Worm (Caenorhabditis elegans) whole organism, L3 larva: ENCODE measurements around the gene W04H10.5.
A peak's percentile ranks its signal among the peaks of the same experiment; 100 is the strongest.

Source experiments
- R02D3.7 ChIP-seq: fragments of 150-350 bp; optimal IDR thresholded peaks from 2 replicates; lab custom pipeline; 2014; ENCODE audit warnings: missing biosample characterization, missing genetic modification characterization
- ZK546.5 ChIP-seq: sonication (generic microtip); optimal IDR thresholded peaks from 2 replicates; lab custom pipeline; 2017; ENCODE audit warnings: missing biosample characterization, missing genetic modification characterization
- aly-2 ChIP-seq: fragments of 150-350 bp; optimal IDR thresholded peaks from 2 replicates; lab custom pipeline; 2014; ENCODE audit warnings: missing biosample characterization, missing genetic modification characterization
- ama-1 ChIP-seq: fragments of 150-350 bp; optimal IDR thresholded peaks from 2 replicates; lab custom pipeline; 2018
- ceh-16 ChIP-seq: sonication (generic microtip); optimal IDR thresholded peaks from 2 replicates; lab custom pipeline; 2017; ENCODE audit warnings: missing biosample characterization, missing genetic modification characterization
- ceh-28 ChIP-seq: fragments of 150-350 bp; optimal IDR thresholded peaks from 2 replicates; lab custom pipeline; 2014; ENCODE audit warnings: missing biosample characterization, missing genetic modification reagents, missing genetic modification characterization
- ceh-82 ChIP-seq: fragments of 150-350 bp; optimal IDR thresholded peaks from 2 replicates; lab custom pipeline; 2014; ENCODE audit warnings: missing biosample characterization, missing genetic modification characterization
- ceh-9 ChIP-seq: sonication (generic microtip); optimal IDR thresholded peaks from 2 replicates; lab custom pipeline; 2018; ENCODE audit warnings: missing biosample characterization, missing genetic modification characterization
- daf-12 ChIP-seq: fragments of 150-350 bp; optimal IDR thresholded peaks from 2 replicates; lab custom pipeline; 2014; ENCODE audit warnings: missing biosample characterization, missing genetic modification reagents, missing genetic modification characterization
- elt-1 ChIP-seq: fragments of 150-350 bp; optimal IDR thresholded peaks from 2 replicates; lab custom pipeline; 2014; ENCODE audit warnings: missing biosample characterization, missing genetic modification characterization
- eor-1 ChIP-seq, 2 experiments: fragments of 150-350 bp; optimal IDR thresholded peaks; 2 replicates each; lab custom pipeline; 2014 to 2018; ENCODE audit warnings: missing biosample characterization in 2 of 2, missing genetic modification characterization in 2 of 2
- fkh-10 ChIP-seq: sonication (generic microtip); optimal IDR thresholded peaks from 2 replicates; lab custom pipeline; 2017; ENCODE audit warnings: missing biosample characterization, missing genetic modification reagents, missing genetic modification characterization
- fkh-2 ChIP-seq: fragments of 150-350 bp; optimal IDR thresholded peaks from 2 replicates; lab custom pipeline; 2014; ENCODE audit warnings: missing biosample characterization, missing genetic modification reagents, missing genetic modification characterization
- fos-1 ChIP-seq: fragments of 150-350 bp; optimal IDR thresholded peaks from 2 replicates; lab custom pipeline; 2014; ENCODE audit warnings: missing biosample characterization, missing genetic modification characterization
- hmg-11 ChIP-seq: sonication (generic microtip); optimal IDR thresholded peaks from 2 replicates; lab custom pipeline; 2016; ENCODE audit warnings: missing genetic modification characterization, missing compliant biosample characterization
- jun-1 ChIP-seq: fragments of 150-350 bp; optimal IDR thresholded peaks from 2 replicates; lab custom pipeline; 2014; ENCODE audit warnings: missing biosample characterization, missing genetic modification reagents, missing genetic modification characterization
- lin-15B ChIP-seq: fragments of 150-350 bp; optimal IDR thresholded peaks from 2 replicates; lab custom pipeline; 2014; ENCODE audit warnings: missing biosample characterization, missing genetic modification characterization
- lin-39 ChIP-seq: fragments of 150-350 bp; optimal IDR thresholded peaks from 2 replicates; lab custom pipeline; 2018; ENCODE audit warnings: missing biosample characterization, missing genetic modification reagents, missing genetic modification characterization
- lsy-12 ChIP-seq: sonication (generic microtip); optimal IDR thresholded peaks from 2 replicates; lab custom pipeline; 2016; ENCODE audit warnings: mild to moderate bottlenecking, missing genetic modification characterization, missing compliant biosample characterization
- mdl-1 ChIP-seq: fragments of 150-350 bp; optimal IDR thresholded peaks from 2 replicates; lab custom pipeline; 2014; ENCODE audit warnings: missing biosample characterization, missing genetic modification characterization
- mml-1 ChIP-seq: fragments of 150-350 bp; sonication (generic microtip); optimal IDR thresholded peaks from 3 replicates; lab custom pipeline; 2014; ENCODE audit warnings: missing biosample characterization, missing genetic modification characterization
- nhr-11 ChIP-seq: fragments of 150-350 bp; optimal IDR thresholded peaks from 2 replicates; lab custom pipeline; 2014; ENCODE audit warnings: missing biosample characterization, missing genetic modification characterization
- nhr-12 ChIP-seq: fragments of 150-350 bp; optimal IDR thresholded peaks from 2 replicates; lab custom pipeline; 2014; ENCODE audit warnings: missing biosample characterization, missing genetic modification characterization
- nhr-23 ChIP-seq: fragments of 150-350 bp; optimal IDR thresholded peaks from 2 replicates; lab custom pipeline; 2014; ENCODE audit warnings: missing biosample characterization, missing genetic modification reagents, missing genetic modification characterization
- nhr-237 ChIP-seq: fragments of 150-350 bp; optimal IDR thresholded peaks from 2 replicates; lab custom pipeline; 2014; ENCODE audit warnings: missing biosample characterization, missing genetic modification characterization
- nhr-28 ChIP-seq: fragments of 150-350 bp; optimal IDR thresholded peaks from 2 replicates; lab custom pipeline; 2014; ENCODE audit warnings: missing biosample characterization, missing genetic modification characterization
- nhr-43 ChIP-seq: sonication (generic microtip); optimal IDR thresholded peaks from 2 replicates; lab custom pipeline; 2016; ENCODE audit warnings: mild to moderate bottlenecking, missing genetic modification characterization, missing compliant biosample characterization; ENCODE audit not compliant: poor library complexity, severe bottlenecking
- nhr-76 ChIP-seq: fragments of 150-350 bp; sonication (generic microtip); optimal IDR thresholded peaks from 5 replicates; lab custom pipeline; 2014; ENCODE audit warnings: missing biosample characterization, missing genetic modification characterization
- nhr-77 ChIP-seq: fragments of 150-350 bp; optimal IDR thresholded peaks from 2 replicates; lab custom pipeline; 2014; ENCODE audit warnings: missing biosample characterization, missing genetic modification characterization
- pha-4 ChIP-seq: fragments of 150-350 bp; optimal IDR thresholded peaks from 2 replicates; lab custom pipeline; 2014; ENCODE audit warnings: missing biosample characterization, missing genetic modification reagents, missing genetic modification characterization
- pqm-1 ChIP-seq: fragments of 150-350 bp; optimal IDR thresholded peaks from 2 replicates; lab custom pipeline; 2017; ENCODE audit warnings: missing biosample characterization, missing genetic modification characterization, inconsistent platforms
- skn-1 ChIP-seq: fragments of 150-350 bp; optimal IDR thresholded peaks from 2 replicates; lab custom pipeline; 2014; ENCODE audit warnings: missing biosample characterization, missing genetic modification characterization
- snpc-4 ChIP-seq: fragments of 150-350 bp; optimal IDR thresholded peaks from 2 replicates; lab custom pipeline; 2014; ENCODE audit warnings: missing biosample characterization, missing genetic modification characterization
- tbx-2 ChIP-seq: sonication (generic microtip); optimal IDR thresholded peaks from 2 replicates; lab custom pipeline; 2016; ENCODE audit warnings: mild to moderate bottlenecking, missing genetic modification characterization, missing compliant biosample characterization
- unc-39 ChIP-seq: sonication (generic microtip); optimal IDR thresholded peaks from 4 replicates; lab custom pipeline; 2017; ENCODE audit warnings: missing biosample characterization, missing genetic modification characterization
- unc-62 ChIP-seq: fragments of 150-350 bp; sonication (generic microtip); optimal IDR thresholded peaks from 4 replicates; lab custom pipeline; 2014; ENCODE audit warnings: missing biosample characterization, missing genetic modification reagents, missing genetic modification characterization
- zag-1 ChIP-seq: fragments of 150-350 bp; optimal IDR thresholded peaks from 2 replicates; lab custom pipeline; 2014; ENCODE audit warnings: missing biosample characterization, missing genetic modification characterization
- ztf-11 ChIP-seq: fragments of 150-350 bp; optimal IDR thresholded peaks from 2 replicates; lab custom pipeline; 2014; ENCODE audit warnings: missing biosample characterization, missing genetic modification characterization
- ztf-4 ChIP-seq: fragments of 150-350 bp; optimal IDR thresholded peaks from 2 replicates; lab custom pipeline; 2014; ENCODE audit warnings: missing biosample characterization, missing genetic modification characterization

The W04H10.5 gene

ce11 chrII:580189-580643 is 25.9 kb upstream of the W04H10.5 start, which contains the start of the genes cdc-37 and W08F4.3:
cdc-37 (minus strand) TSS chrII:580593.
W08F4.3 (plus strand) TSS chrII:580602.
- TF ChIP-seq lin-15B (peak; percentile 16), hmg-11 (peak; percentile 44), pha-4 (tag; lab: Kevin White, UChicago) (no peak)

- no peak for TF ChIP-seq eor-1 (tag; optimal IDR thresholded peaks at IDR 0.05; lab: Kevin White, UChicago)
- TF ChIP-seq aly-2 (tag; lab: Kevin White, UChicago), result no peak
- no peak for TF ChIP-seq R02D3.7
- TF ChIP-seq ZK546.5 (tag; lab: Kevin White, UChicago), result no peak
- no peak for TF ChIP-seq ceh-9 (tag; lab: Kevin White, UChicago)
- TF ChIP-seq fos-1 (tag; lab: Kevin White, UChicago), result no peak
- no peak for TF ChIP-seq lin-39 (tag; lab: Kevin White, UChicago)
- no peak for TF ChIP-seq fkh-10
- TF ChIP-seq fkh-2 (tag; lab: Kevin White, UChicago), result no peak
- TF ChIP-seq lsy-12 (tag; lab: Kevin White, UChicago), result no peak
- no peak for TF ChIP-seq nhr-77 (tag; lab: Kevin White, UChicago)
- TF ChIP-seq pha-4 (tag; lab: Kevin White, UChicago), result no peak
- TF ChIP-seq mml-1 (tag; lab: Kevin White, UChicago), result no peak
- TF ChIP-seq zag-1, result no peak
These were observed 24.1 kb upstream of the W04H10.5 start for ce11 chrII:581983-582382.

ce11 chrII:582649-583048 is 23.5 kb upstream of the W04H10.5 start, which contains the start of gene fbxb-14:
fbxb-14 (minus strand) TSS chrII:582749.
- TF ChIP-seq ceh-9 (tag; lab: Kevin White, UChicago) (no peak), zag-1 (no peak), R02D3.7 (no peak), ztf-11 (tag; lab: Kevin White, UChicago) (no peak), lsy-12 (tag; lab: Kevin White, UChicago) (no peak), nhr-237 (no peak), fos-1 (tag; lab: Kevin White, UChicago) (no peak), nhr-11 (no peak), pqm-1 (no peak), nhr-23 (tag; lab: Kevin White, UChicago) (no peak), ceh-82 (tag; lab: Kevin White, UChicago) (no peak), jun-1 (tag; lab: Kevin White, UChicago) (no peak), unc-62 (GFP tag; lab: Kevin White, UChicago) (no peak), mdl-1 (tag; lab: Kevin White, UChicago) (no peak), ama-1 (lab: Kevin White, UChicago) (no peak), nhr-76 (no peak), skn-1 (tag; lab: Kevin White, UChicago) (no peak)

ce11 chrII:584321-584848 is 21.7 kb upstream of the W04H10.5 start, which contains the start of the genes W08F4.12 and W08F4.13:
W08F4.12 (minus strand) TSS chrII:584421.
W08F4.13 (plus strand) TSS chrII:584798.
- no peak for TF ChIP-seq nhr-77 (tag; lab: Kevin White, UChicago)
- TF ChIP-seq fkh-2 (tag; lab: Kevin White, UChicago), result no peak
- no peak for TF ChIP-seq unc-39
- TF ChIP-seq zag-1, result no peak
- no peak for TF ChIP-seq elt-1 (tag; lab: Kevin White, UChicago)
- no peak for TF ChIP-seq fos-1 (tag; lab: Kevin White, UChicago)
- TF ChIP-seq, all 47 proteins: peak for 0

- TF ChIP-seq tbx-2 (tag; lab: Kevin White, UChicago), result no peak
- no peak for TF ChIP-seq fkh-10
- no peak for TF ChIP-seq snpc-4
- no peak for TF ChIP-seq ceh-16 (tag; lab: Kevin White, UChicago)
- no peak for TF ChIP-seq unc-62 (GFP tag; lab: Kevin White, UChicago)
- TF ChIP-seq fos-1 (tag; lab: Kevin White, UChicago), result no peak
- no peak for TF ChIP-seq nhr-43 (tag; lab: Kevin White, UChicago)
- TF ChIP-seq ZK546.5 (tag; lab: Kevin White, UChicago), result no peak
- no peak for TF ChIP-seq ceh-28 (tag; lab: Kevin White, UChicago)
- no peak for TF ChIP-seq nhr-28 (tag; lab: Kevin White, UChicago)
- no peak for TF ChIP-seq ztf-4 (tag; lab: Kevin White, UChicago)
- no peak for TF ChIP-seq nhr-12
- TF ChIP-seq fkh-2 (tag; lab: Kevin White, UChicago), result no peak
- no peak for TF ChIP-seq daf-12 (tag; lab: Kevin White, UChicago)
These were observed 18.6 kb upstream of the W04H10.5 start, which contains the start of gene fbxb-34 for ce11 chrII:587533-587932. fbxb-34 (plus strand) TSS chrII:587833.
